Fruit fly (Drosophila melanogaster) whole organism, embryonic: ENCODE results near the gene CG8861.
A peak's percentile ranks its signal among the peaks of the same experiment; 100 is the strongest.

Experiments used
- ATbp ChIP-seq: fragments of 200-800 bp; sonication (Bioruptor generic); optimal IDR thresholded peaks from 2 replicates; lab custom pipeline; 2017; ENCODE audit warnings: missing biosample characterization, mild to moderate bottlenecking, missing genetic modification characterization, missing genetic modification reagents
- Ada2b ChIP-seq: fragments of 200-800 bp; sonication (Bioruptor generic); IDR thresholded peaks from 2 replicates; pipeline ENCODE4 v1.3.6; 2022; ENCODE audit warnings: missing biosample characterization, missing genetic modification characterization
- BEAF-32 ChIP-seq: fragments of 200-800 bp; sonication (Bioruptor generic); optimal IDR thresholded peaks from 3 replicates; lab custom pipeline; 2017; ENCODE audit warnings: missing biosample characterization, missing genetic modification characterization, mild to moderate bottlenecking, moderate library complexity, missing genetic modification reagents
- CG11456 ChIP-seq: fragments of 200-800 bp; sonication (Bioruptor generic); IDR thresholded peaks from 3 replicates; pipeline ENCODE4 v1.3.6; 2022; ENCODE audit warnings: missing biosample characterization, missing genetic modification characterization
- CG12299 ChIP-seq: fragments of 200-800 bp; sonication (Bioruptor generic); optimal IDR thresholded peaks from 2 replicates; lab custom pipeline; 2018; ENCODE audit warnings: missing biosample characterization, mild to moderate bottlenecking, missing genetic modification characterization
- CG12659 ChIP-seq: fragments of 200-800 bp; sonication (Bioruptor generic); optimal IDR thresholded peaks from 3 replicates; lab custom pipeline; 2017; ENCODE audit warnings: mild to moderate bottlenecking, missing biosample characterization, missing genetic modification reagents, missing genetic modification characterization
- CG13287 ChIP-seq: fragments of 200-800 bp; sonication (Bioruptor generic); IDR thresholded peaks from 2 replicates; pipeline ENCODE4 v1.3.6; 2022; ENCODE audit warnings: missing biosample characterization, missing genetic modification characterization; ENCODE audit not compliant: partially characterized antibody
- CG15011 ChIP-seq: fragments of 200-800 bp; sonication (Bioruptor generic); optimal IDR thresholded peaks from 3 replicates; lab custom pipeline; 2018; ENCODE audit warnings: missing biosample characterization, mild to moderate bottlenecking, missing genetic modification characterization
- CG15479 ChIP-seq: fragments of 200-800 bp; sonication (Bioruptor generic); optimal IDR thresholded peaks from 3 replicates; lab custom pipeline; 2019; ENCODE audit warnings: missing biosample characterization, mild to moderate bottlenecking, missing genetic modification characterization, moderate library complexity
- CG1603 ChIP-seq: fragments of 200-800 bp; sonication (Bioruptor generic); optimal IDR thresholded peaks from 2 replicates; lab custom pipeline; 2019; ENCODE audit warnings: missing biosample characterization, mild to moderate bottlenecking, missing genetic modification characterization, moderate library complexity
- CG17359 ChIP-seq: fragments of 200-800 bp; sonication (Bioruptor generic); optimal IDR thresholded peaks from 3 replicates; lab custom pipeline; 2018; ENCODE audit warnings: missing biosample characterization, mild to moderate bottlenecking, missing genetic modification characterization, moderate library complexity
- CG2202 ChIP-seq: fragments of 200-800 bp; sonication (Bioruptor generic); optimal IDR thresholded peaks from 2 replicates; lab custom pipeline; 2018; ENCODE audit warnings: missing biosample characterization, mild to moderate bottlenecking, missing genetic modification characterization
- CG31365 ChIP-seq: fragments of 200-800 bp; sonication (Bioruptor generic); optimal IDR thresholded peaks from 2 replicates; lab custom pipeline; 2018; ENCODE audit warnings: missing biosample characterization, mild to moderate bottlenecking, missing genetic modification characterization
- CG3726 ChIP-seq: fragments of 200-800 bp; sonication (Bioruptor generic); IDR thresholded peaks from 3 replicates; pipeline ENCODE4, ENCODE4 v1.3.6; 2022; ENCODE audit warnings: missing biosample characterization, missing genetic modification characterization
- CG4730 ChIP-seq: fragments of 200-800 bp; sonication (Bioruptor generic); IDR thresholded peaks from 2 replicates; pipeline ENCODE4 v1.3.6; 2022; ENCODE audit warnings: missing biosample characterization, missing genetic modification characterization
- CG4820 ChIP-seq: fragments of 200-800 bp; sonication (Bioruptor generic); optimal IDR thresholded peaks from 3 replicates; lab custom pipeline; 2016; ENCODE audit warnings: missing biosample characterization, missing genetic modification characterization
- CG6683 ChIP-seq: fragments of 200-800 bp; sonication (Bioruptor generic); optimal IDR thresholded peaks from 2 replicates; lab custom pipeline; 2017; ENCODE audit warnings: missing biosample characterization, mild to moderate bottlenecking, missing genetic modification characterization, missing genetic modification reagents
- CG7987 ChIP-seq: fragments of 200-800 bp; sonication (Bioruptor generic); optimal IDR thresholded peaks from 2 replicates; lab custom pipeline; 2018; ENCODE audit warnings: missing biosample characterization, mild to moderate bottlenecking, missing genetic modification characterization, moderate library complexity
- CG9932 ChIP-seq: fragments of 200-800 bp; sonication (Bioruptor generic); IDR thresholded peaks from 2 replicates; pipeline ENCODE4 v1.3.6; 2022; ENCODE audit warnings: missing biosample characterization, missing genetic modification characterization
- Camta ChIP-seq: fragments of 200-800 bp; sonication (Bioruptor generic); optimal IDR thresholded peaks from 2 replicates; lab custom pipeline; 2016; ENCODE audit warnings: missing biosample characterization, missing genetic modification characterization
- Dek ChIP-seq: fragments of 200-800 bp; sonication (Bioruptor generic); optimal IDR thresholded peaks from 3 replicates; lab custom pipeline; 2019; ENCODE audit warnings: missing biosample characterization, mild to moderate bottlenecking, missing genetic modification characterization, moderate library complexity
- Doc2 ChIP-seq: fragments of 200-800 bp; sonication (Bioruptor generic); IDR thresholded peaks from 2 replicates; pipeline ENCODE4 v1.3.6; 2022; ENCODE audit warnings: missing biosample characterization, missing genetic modification characterization
- HLH3B ChIP-seq: fragments of 200-800 bp; sonication (Bioruptor generic); IDR thresholded peaks from 2 replicates; pipeline ENCODE4 v1.3.6; 2022; ENCODE audit warnings: missing biosample characterization, missing genetic modification characterization
- HLH54F ChIP-seq: fragments of 200-800 bp; sonication (Bioruptor generic); optimal IDR thresholded peaks from 3 replicates; lab custom pipeline; 2016; ENCODE audit warnings: missing biosample characterization, missing genetic modification characterization
- Hmr ChIP-seq: fragments of 200-800 bp; sonication (Bioruptor generic); optimal IDR thresholded peaks from 3 replicates; lab custom pipeline; 2017; ENCODE audit warnings: mild to moderate bottlenecking, missing biosample characterization, missing genetic modification reagents, missing genetic modification characterization
- MESR4 ChIP-seq: fragments of 200-800 bp; sonication (Bioruptor generic); optimal IDR thresholded peaks from 2 replicates; lab custom pipeline; 2018; ENCODE audit warnings: missing biosample characterization, mild to moderate bottlenecking, missing genetic modification characterization, moderate library complexity
- MTF-1 ChIP-seq: fragments of 200-800 bp; sonication (Bioruptor generic); optimal IDR thresholded peaks from 2 replicates; lab custom pipeline; 2018; ENCODE audit warnings: missing biosample characterization, mild to moderate bottlenecking, missing genetic modification characterization, borderline replicate concordance
- Mes4 ChIP-seq: fragments of 200-800 bp; sonication (Bioruptor generic); optimal IDR thresholded peaks from 2 replicates; lab custom pipeline; 2016; ENCODE audit warnings: missing biosample characterization, missing genetic modification characterization
- Pdp1 ChIP-seq, 2 experiments: fragments of 200-800 bp; sonication (Bioruptor generic); optimal IDR thresholded peaks; 3 replicates each; lab custom pipeline; 2016; ENCODE audit warnings: missing biosample characterization in 2 of 2, missing genetic modification characterization in 2 of 2, mild to moderate bottlenecking in 1 of 2, moderate library complexity in 1 of 2
- Sin3A ChIP-seq: fragments of >200 bp; optimal IDR thresholded peaks from 2 replicates; lab custom pipeline; 2018
- Sry-δ ChIP-seq: fragments of 200-800 bp; sonication (Bioruptor generic); optimal IDR thresholded peaks from 2 replicates; lab custom pipeline; 2016; ENCODE audit warnings: missing biosample characterization, missing genetic modification characterization
- ap ChIP-seq: fragments of 200-800 bp; sonication (Bioruptor generic); IDR thresholded peaks from 2 replicates; pipeline ENCODE4 v1.3.6; 2022; ENCODE audit warnings: missing biosample characterization, missing genetic modification characterization
- ato ChIP-seq: fragments of 200-800 bp; sonication (Bioruptor generic); IDR thresholded peaks from 2 replicates; pipeline ENCODE4 v1.3.6; 2022; ENCODE audit warnings: missing biosample characterization, missing genetic modification characterization; ENCODE audit not compliant: partially characterized antibody
- btn ChIP-seq: fragments of 200-800 bp; sonication (Bioruptor generic); optimal IDR thresholded peaks from 2 replicates; lab custom pipeline; 2016; ENCODE audit warnings: missing biosample characterization, missing genetic modification characterization
- cas ChIP-seq: fragments of 200-800 bp; sonication (Bioruptor generic); IDR thresholded peaks from 2 replicates; pipeline ENCODE4 v1.3.6; 2022; ENCODE audit warnings: missing biosample characterization, missing genetic modification characterization
- chinmo ChIP-seq: fragments of 200-800 bp; sonication (Bioruptor generic); IDR thresholded peaks from 4 replicates; pipeline ENCODE4 v1.3.6; 2022; ENCODE audit warnings: missing biosample characterization, missing genetic modification characterization; ENCODE audit not compliant: partially characterized antibody
- dmrt11E ChIP-seq: fragments of 200-800 bp; sonication (Bioruptor generic); optimal IDR thresholded peaks from 3 replicates; lab custom pipeline; 2018; ENCODE audit warnings: missing biosample characterization, mild to moderate bottlenecking, missing genetic modification characterization, moderate library complexity
- esg ChIP-seq: fragments of 200-800 bp; sonication (Bioruptor generic); conservative IDR thresholded peaks from 2 replicates; pipeline ENCODE4 v1.3.6; 2022; ENCODE audit warnings: missing biosample characterization, missing genetic modification characterization
- fd102C ChIP-seq: fragments of 200-800 bp; sonication (Bioruptor generic); optimal IDR thresholded peaks from 2 replicates; lab custom pipeline; 2018; ENCODE audit warnings: missing biosample characterization, mild to moderate bottlenecking, missing genetic modification characterization, moderate library complexity
- ham ChIP-seq: fragments of 200-800 bp; sonication (Bioruptor generic); IDR thresholded peaks from 2 replicates; pipeline ENCODE4 v1.3.6; 2022; ENCODE audit warnings: missing biosample characterization, missing genetic modification characterization
- hbn ChIP-seq: fragments of 200-800 bp; sonication (Bioruptor generic); IDR thresholded peaks from 2 replicates; pipeline ENCODE4 v1.3.6; 2022; ENCODE audit warnings: missing biosample characterization, missing genetic modification characterization; ENCODE audit not compliant: partially characterized antibody
- insv ChIP-seq, 2 experiments: fragments of 200-800 bp; sonication (Bioruptor generic); optimal IDR thresholded peaks; 3 replicates each; lab custom pipeline; 2016 to 2018; ENCODE audit warnings: missing biosample characterization in 2 of 2, missing genetic modification characterization in 2 of 2
- kni ChIP-seq: fragments of 200-800 bp; sonication (Bioruptor generic); optimal IDR thresholded peaks from 3 replicates; lab custom pipeline; 2017; ENCODE audit warnings: mild to moderate bottlenecking, missing biosample characterization, missing genetic modification reagents, missing genetic modification characterization
- peb ChIP-seq: fragments of 200-800 bp; sonication (Bioruptor generic); IDR thresholded peaks from 2 replicates; pipeline ENCODE4 v1.3.6; 2022; ENCODE audit warnings: missing biosample characterization, missing genetic modification characterization
- pho ChIP-seq: fragments of 200-800 bp; sonication (Bioruptor generic); optimal IDR thresholded peaks from 2 replicates; lab custom pipeline; 2016; ENCODE audit warnings: missing biosample characterization, missing genetic modification characterization
- pnt ChIP-seq: fragments of 200-800 bp; sonication (Bioruptor generic); optimal IDR thresholded peaks from 3 replicates; lab custom pipeline; 2016; ENCODE audit warnings: missing biosample characterization, missing genetic modification characterization
- sob ChIP-seq: fragments of 200-800 bp; sonication (Bioruptor generic); IDR thresholded peaks from 2 replicates; pipeline ENCODE4 v1.3.6; 2022; ENCODE audit warnings: missing biosample characterization, missing genetic modification characterization
- trh ChIP-seq: fragments of 200-800 bp; sonication (Bioruptor generic); optimal IDR thresholded peaks from 2 replicates; lab custom pipeline; 2016; ENCODE audit warnings: missing biosample characterization, missing genetic modification characterization

The CG8861 gene

dm6 chr3R:9340425-9341188, 12.3 kb upstream of the CG8861 start (continued):
- TF ChIP-seq peb (GFP tag; lab: Robert Waterston, UW): peak; percentile 65; the same call in 1 of the 2 replicates
- peak; percentile 68 for TF ChIP-seq pho (GFP tag; lab: Kevin White, UChicago)
- peak; percentile 94 for TF ChIP-seq CG12659 (GFP tag; lab: Kevin White, UChicago)
- peak; percentile 71 for TF ChIP-seq CG1603
- TF ChIP-seq Sry-δ (GFP tag; lab: Kevin White, UChicago): peak; percentile 10
- TF ChIP-seq ATbp (GFP tag; lab: Kevin White, UChicago): peak; percentile 84
- peak; percentile 83 for TF ChIP-seq CG7987
- TF ChIP-seq esg: peak; percentile 74
- TF ChIP-seq CG11456 (GFP tag; lab: Robert Waterston, UW): peak; percentile 81
- TF ChIP-seq ham (GFP tag; lab: Robert Waterston, UW): peak; percentile 45; the same call in 1 of the 2 replicates
- peak; percentile 77 for TF ChIP-seq CG12299 (tag; lab: Kevin White, UChicago)
- peak; percentile 80 for TF ChIP-seq HLH54F
- TF ChIP-seq CG2202 (tag; lab: Kevin White, UChicago): peak; percentile 78
- no peak for TF ChIP-seq MESR4
- TF ChIP-seq kni (GFP tag; lab: Kevin White, UChicago): no peak
- no peak for TF ChIP-seq btn (GFP tag; lab: Kevin White, UChicago)
- TF ChIP-seq CG15011 (GFP tag; lab: Kevin White, UChicago): peak; percentile 79
- TF ChIP-seq trh (GFP tag; lab: Kevin White, UChicago): peak; percentile 63
- TF ChIP-seq ap (GFP tag; lab: Robert Waterston, UW): peak; percentile 58
- TF ChIP-seq CG13287: no peak
- peak; percentile 76 for TF ChIP-seq HLH3B
- peak; percentile 51 for TF ChIP-seq Camta (GFP tag; lab: Kevin White, UChicago)
- TF ChIP-seq cas (GFP tag; lab: Robert Waterston, UW): peak; percentile 56
- TF ChIP-seq Hmr (GFP tag; lab: Kevin White, UChicago): peak; percentile 94
- peak; percentile 53 for TF ChIP-seq MTF-1 (GFP tag; lab: Kevin White, UChicago)
- no peak for TF ChIP-seq Mes4 (GFP tag; lab: Kevin White, UChicago)
- TF ChIP-seq Pdp1 (GFP tag; optimal IDR thresholded peaks at IDR 0.05; lab: Kevin White, UChicago): peak; percentile 50 to 70
- peak; percentile 92 for TF ChIP-seq Dek (tag; lab: Kevin White, UChicago)
- peak; percentile 29 for TF ChIP-seq CG31365 (tag; lab: Kevin White, UChicago)
- TF ChIP-seq CG4730 (GFP tag; lab: Robert Waterston, UW): peak; percentile 39; the same call in 1 of the 2 replicates
- peak; percentile 82 for TF ChIP-seq CG4820 (GFP tag; lab: Kevin White, UChicago)
- peak; percentile 91 for TF ChIP-seq CG17359 (tag; lab: Kevin White, UChicago)
- TF ChIP-seq fd102C (GFP tag; lab: Kevin White, UChicago): peak; percentile 29
- no peak for TF ChIP-seq ato (GFP tag; lab: Robert Waterston, UW)
- 0 out of 4 replicates have a peak, but pooled peaks have one; percentile 52 for TF ChIP-seq chinmo (GFP tag; lab: Robert Waterston, UW)
- peak; percentile 87 for TF ChIP-seq sob (GFP tag; lab: Robert Waterston, UW)
- peak; percentile 89 for TF ChIP-seq dmrt11E (tag; lab: Kevin White, UChicago)
- TF ChIP-seq Doc2 (GFP tag; lab: Robert Waterston, UW): no peak; the same call in 1 of the 2 replicates
- TF ChIP-seq CG15479 (GFP tag; lab: Kevin White, UChicago): peak; percentile 21
- TF ChIP-seq CG6683 (GFP tag; lab: Kevin White, UChicago): peak; percentile 79
- TF ChIP-seq hbn (GFP tag; lab: Robert Waterston, UW): no peak
- peak in 1 of 2 experiments; percentile 65 for TF ChIP-seq insv (GFP tag; optimal IDR thresholded peaks at IDR 0.05; lab: Kevin White, UChicago)
- no peak for TF ChIP-seq BEAF-32
- no peak; the same call in 2 of the 3 replicates for TF ChIP-seq CG3726 (GFP tag; lab: Robert Waterston, UW)
- peak; percentile 72 for TF ChIP-seq pnt (GFP tag; lab: Kevin White, UChicago)
- TF ChIP-seq Sin3A (lab: Kevin White, UChicago): no peak
- TF ChIP-seq Ada2b (GFP tag; lab: Robert Waterston, UW): peak; percentile 75
- peak; percentile 85 for TF ChIP-seq CG9932 (GFP tag; lab: Robert Waterston, UW)
